Fruit fly (Drosophila melanogaster) S2 (cell line): Measurements from ENCODE around the gene Jhbp1.

Experiments used
- CG8478 ChIP-seq: fragments of >200 bp; optimal IDR thresholded peaks from 2 replicates; lab custom pipeline; 2018
- CTCF ChIP-seq, 2 experiments: fragments of >200 bp; optimal IDR thresholded peaks; 2 replicates each; lab custom pipeline; 2018

- TF ChIP-seq CG8478 (lab: Kevin White, UChicago) (no peak), CTCF (optimal IDR thresholded peaks at IDR 0.05; lab: Kevin White, UChicago) (no peak)
Observed at dm6 chr3R:5016280-5016679, 51.0 kb downstream of the Jhbp1 start.
